Worm (Caenorhabditis elegans) whole organism, L4/young adult: ENCODE data around the gene F38C2.4.

Experiments
- W03F9.2 ChIP-seq: fragments of 150-350 bp; optimal IDR thresholded peaks from 2 replicates; lab custom pipeline; 2014; ENCODE audit warnings: missing biosample characterization, missing genetic modification characterization
- dao-5 ChIP-seq: sonication (generic microtip); optimal IDR thresholded peaks from 2 replicates; lab custom pipeline; 2016; ENCODE audit warnings: missing genotype, missing genetic modification characterization, moderate library complexity, missing compliant biosample characterization
- him-1 ChIP-seq: sonication (generic microtip); optimal IDR thresholded peaks from 2 replicates; lab custom pipeline; 2016; ENCODE audit warnings: missing genotype, missing genetic modification reagents, missing genetic modification characterization, missing compliant biosample characterization

- no peak for TF ChIP-seq dao-5
- TF ChIP-seq him-1 (tag; lab: Kevin White, UChicago), result no peak
- TF ChIP-seq W03F9.2, result no peak
These were observed 22.8 kb downstream of the F38C2.4 start for ce11 chrIV:16293889-16294288.
